Fruit fly (Drosophila melanogaster) whole organism, embryonic: ENCODE data around the gene Rpn9.

Experiments
- Asciz ChIP-seq: fragments of 200-800 bp; sonication (Bioruptor generic); optimal IDR thresholded peaks from 2 replicates; lab custom pipeline; 2017; ENCODE audit warnings: missing biosample characterization, mild to moderate bottlenecking, missing genetic modification characterization, missing genetic modification reagents
- B-H2 ChIP-seq: fragments of 200-800 bp; sonication (Bioruptor generic); optimal IDR thresholded peaks from 2 replicates; lab custom pipeline; 2018; ENCODE audit warnings: missing biosample characterization, mild to moderate bottlenecking, missing genetic modification characterization
- Bdp1 ChIP-seq: fragments of 200-800 bp; sonication (Bioruptor generic); optimal IDR thresholded peaks from 3 replicates; lab custom pipeline; 2016; ENCODE audit warnings: missing biosample characterization, missing genetic modification characterization
- Blimp-1 ChIP-seq: fragments of 200-800 bp; sonication (Bioruptor generic); optimal IDR thresholded peaks from 3 replicates; lab custom pipeline; 2018; ENCODE audit warnings: missing biosample characterization, missing genetic modification characterization, mild to moderate bottlenecking, moderate library complexity, missing genetic modification reagents
- CG10267 ChIP-seq: fragments of 200-800 bp; sonication (Bioruptor generic); optimal IDR thresholded peaks from 2 replicates; lab custom pipeline; 2018; ENCODE audit warnings: missing biosample characterization, mild to moderate bottlenecking, missing genetic modification characterization, moderate library complexity
- CG10274 ChIP-seq: fragments of 200-800 bp; sonication (Bioruptor generic); optimal IDR thresholded peaks from 3 replicates; lab custom pipeline; 2017; ENCODE audit warnings: missing biosample characterization, mild to moderate bottlenecking, missing genetic modification characterization
- CG10565 ChIP-seq: fragments of 200-800 bp; sonication (Bioruptor generic); optimal IDR thresholded peaks from 3 replicates; lab custom pipeline; 2016; ENCODE audit warnings: missing biosample characterization, mild to moderate bottlenecking, missing genetic modification characterization
- CG11398 ChIP-seq: fragments of 200-800 bp; sonication (Bioruptor generic); optimal IDR thresholded peaks from 2 replicates; lab custom pipeline; 2016; ENCODE audit warnings: missing biosample characterization, missing genetic modification characterization
- CG12104 ChIP-seq: fragments of 200-800 bp; sonication (Bioruptor generic); optimal IDR thresholded peaks from 3 replicates; lab custom pipeline; 2016; ENCODE audit warnings: missing biosample characterization, missing genetic modification characterization
- CG12744 ChIP-seq: fragments of 200-800 bp; sonication (Bioruptor generic); optimal IDR thresholded peaks from 2 replicates; lab custom pipeline; 2016; ENCODE audit warnings: missing biosample characterization, missing genetic modification characterization
- CG12769 ChIP-seq: fragments of 200-800 bp; sonication (Bioruptor generic); optimal IDR thresholded peaks from 2 replicates; lab custom pipeline; 2019; ENCODE audit warnings: missing biosample characterization, mild to moderate bottlenecking, missing genetic modification characterization, moderate library complexity
- CG15073 ChIP-seq: fragments of 200-800 bp; sonication (Bioruptor generic); optimal IDR thresholded peaks from 2 replicates; lab custom pipeline; 2016; ENCODE audit warnings: missing biosample characterization, missing genetic modification characterization
- CG1529 ChIP-seq: fragments of 200-800 bp; sonication (Bioruptor generic); optimal IDR thresholded peaks from 3 replicates; lab custom pipeline; 2018; ENCODE audit warnings: missing biosample characterization, missing genetic modification characterization
- CG17328 ChIP-seq: fragments of 200-800 bp; sonication (Bioruptor generic); IDR thresholded peaks from 2 replicates; pipeline ENCODE4 v1.3.6; 2022; ENCODE audit warnings: missing biosample characterization, missing genetic modification characterization
- CG18599 ChIP-seq: fragments of 200-800 bp; sonication (Bioruptor generic); optimal IDR thresholded peaks from 3 replicates; lab custom pipeline; 2017; ENCODE audit warnings: missing biosample characterization, missing genetic modification characterization, mild to moderate bottlenecking, moderate library complexity, missing genetic modification reagents
- CG2875 ChIP-seq: fragments of 200-800 bp; sonication (Bioruptor generic); optimal IDR thresholded peaks from 2 replicates; lab custom pipeline; 2017; ENCODE audit warnings: missing biosample characterization, mild to moderate bottlenecking, missing genetic modification characterization, missing genetic modification reagents
- CG31224 ChIP-seq: fragments of 200-800 bp; sonication (Bioruptor generic); IDR thresholded peaks from 2 replicates; pipeline ENCODE4 v1.3.6; 2022; ENCODE audit warnings: missing biosample characterization, missing genetic modification characterization
- CG3281 ChIP-seq: fragments of 200-800 bp; sonication (Bioruptor generic); optimal IDR thresholded peaks from 3 replicates; lab custom pipeline; 2017; ENCODE audit warnings: missing biosample characterization, mild to moderate bottlenecking, missing genetic modification characterization
- CG34376 ChIP-seq: fragments of 200-800 bp; sonication (Bioruptor generic); optimal IDR thresholded peaks from 2 replicates; lab custom pipeline; 2018; ENCODE audit warnings: missing biosample characterization, mild to moderate bottlenecking, missing genetic modification characterization
- CG3995 ChIP-seq: fragments of 200-800 bp; sonication (Bioruptor generic); optimal IDR thresholded peaks from 3 replicates; lab custom pipeline; 2016; ENCODE audit warnings: missing biosample characterization, missing genetic modification characterization
- CG7987 ChIP-seq: fragments of 200-800 bp; sonication (Bioruptor generic); optimal IDR thresholded peaks from 2 replicates; lab custom pipeline; 2018; ENCODE audit warnings: missing biosample characterization, mild to moderate bottlenecking, missing genetic modification characterization, moderate library complexity
- CG9215 ChIP-seq: fragments of 200-800 bp; sonication (Bioruptor generic); IDR thresholded peaks from 2 replicates; pipeline ENCODE4 v1.3.6; 2022; ENCODE audit warnings: missing biosample characterization, missing genetic modification characterization
- CG9727 ChIP-seq: fragments of 200-800 bp; sonication (Bioruptor generic); optimal IDR thresholded peaks from 3 replicates; lab custom pipeline; 2017; ENCODE audit warnings: missing biosample characterization, mild to moderate bottlenecking, missing genetic modification characterization
- CrebB ChIP-seq: fragments of 200-800 bp; sonication (Bioruptor generic); optimal IDR thresholded peaks from 3 replicates; lab custom pipeline; 2018; ENCODE audit warnings: missing biosample characterization, mild to moderate bottlenecking, missing genetic modification characterization
- Fer2 ChIP-seq: fragments of 200-800 bp; sonication (Bioruptor generic); optimal IDR thresholded peaks from 2 replicates; lab custom pipeline; 2018; ENCODE audit warnings: missing biosample characterization, mild to moderate bottlenecking, missing genetic modification characterization, moderate library complexity
- HLH3B ChIP-seq: fragments of 200-800 bp; sonication (Bioruptor generic); IDR thresholded peaks from 2 replicates; pipeline ENCODE4 v1.3.6; 2022; ENCODE audit warnings: missing biosample characterization, missing genetic modification characterization
- HmgZ ChIP-seq: fragments of 200-800 bp; sonication (Bioruptor generic); optimal IDR thresholded peaks from 2 replicates; lab custom pipeline; 2018; ENCODE audit warnings: missing biosample characterization, mild to moderate bottlenecking, missing genetic modification characterization
- NC2β ChIP-seq: fragments of 200-800 bp; sonication (Bioruptor generic); optimal IDR thresholded peaks from 2 replicates; lab custom pipeline; 2016; ENCODE audit warnings: missing biosample characterization, missing genetic modification characterization
- Six4 ChIP-seq: fragments of 200-800 bp; sonication (Bioruptor generic); optimal IDR thresholded peaks from 2 replicates; lab custom pipeline; 2016; ENCODE audit warnings: missing biosample characterization, missing genetic modification characterization
- Taf1 ChIP-seq: fragments of 200-800 bp; sonication (Bioruptor generic); IDR thresholded peaks from 2 replicates; pipeline ENCODE4 v1.3.6; 2022; ENCODE audit warnings: missing biosample characterization, missing genetic modification characterization
- Vsx1 ChIP-seq: fragments of 200-800 bp; sonication (Bioruptor generic); optimal IDR thresholded peaks from 2 replicates; lab custom pipeline; 2017; ENCODE audit warnings: missing biosample characterization, mild to moderate bottlenecking, missing genetic modification characterization, missing genetic modification reagents
- al ChIP-seq: fragments of 200-800 bp; sonication (Bioruptor generic); IDR thresholded peaks from 2 replicates; pipeline ENCODE4 v1.3.6; 2022; ENCODE audit warnings: missing biosample characterization, missing genetic modification characterization
- chinmo ChIP-seq: fragments of 200-800 bp; sonication (Bioruptor generic); IDR thresholded peaks from 4 replicates; pipeline ENCODE4 v1.3.6; 2022; ENCODE audit warnings: missing biosample characterization, missing genetic modification characterization; ENCODE audit not compliant: partially characterized antibody
- chm ChIP-seq: fragments of 200-800 bp; sonication (Bioruptor generic); IDR thresholded peaks from 2 replicates; pipeline ENCODE4 v1.3.6; 2022; ENCODE audit warnings: missing biosample characterization, missing genetic modification characterization
- disco-r ChIP-seq: fragments of 200-800 bp; sonication (Bioruptor generic); optimal IDR thresholded peaks from 2 replicates; lab custom pipeline; 2016; ENCODE audit warnings: missing biosample characterization, missing genetic modification characterization
- dm ChIP-seq: fragments of 200-800 bp; sonication (Bioruptor generic); optimal IDR thresholded peaks from 3 replicates; lab custom pipeline; 2016; ENCODE audit warnings: missing biosample characterization, missing genetic modification characterization
- fd102C ChIP-seq: fragments of 200-800 bp; sonication (Bioruptor generic); optimal IDR thresholded peaks from 2 replicates; lab custom pipeline; 2018; ENCODE audit warnings: missing biosample characterization, mild to moderate bottlenecking, missing genetic modification characterization, moderate library complexity
- fd64A ChIP-seq: fragments of 200-800 bp; sonication (Bioruptor generic); optimal IDR thresholded peaks from 3 replicates; lab custom pipeline; 2018; ENCODE audit warnings: missing biosample characterization, mild to moderate bottlenecking, missing genetic modification characterization
- ftz-f1 ChIP-seq: fragments of 200-800 bp; sonication (Bioruptor generic); optimal IDR thresholded peaks from 2 replicates; lab custom pipeline; 2016; ENCODE audit warnings: missing biosample characterization, missing genetic modification characterization
- jumu ChIP-seq: fragments of 200-800 bp; sonication (Bioruptor generic); optimal IDR thresholded peaks from 3 replicates; lab custom pipeline; 2016; ENCODE audit warnings: missing biosample characterization, missing genetic modification characterization
- lbe ChIP-seq: fragments of 200-800 bp; sonication (Bioruptor generic); optimal IDR thresholded peaks from 2 replicates; lab custom pipeline; 2016; ENCODE audit warnings: missing biosample characterization, mild to moderate bottlenecking, missing genetic modification characterization
- nau ChIP-seq: fragments of 200-800 bp; sonication (Bioruptor generic); optimal IDR thresholded peaks from 3 replicates; lab custom pipeline; 2017; ENCODE audit warnings: missing biosample characterization, mild to moderate bottlenecking, missing genetic modification characterization, missing genetic modification reagents
- nerfin-1 ChIP-seq: fragments of 200-800 bp; sonication (Bioruptor generic); optimal IDR thresholded peaks from 3 replicates; lab custom pipeline; 2019; ENCODE audit warnings: missing biosample characterization, mild to moderate bottlenecking, missing genetic modification characterization, moderate library complexity
- prd ChIP-seq, 3 experiments: fragments of >200 bp in 2 of 3; fragments of 200-800 bp in 1 of 3; sonication (Bioruptor generic) in 1 of 3; optimal IDR thresholded peaks in 2 of 3; IDR thresholded peaks in 1 of 3; 2 replicates in 2 of 3; 3 replicates in 1 of 3; pipeline versions ENCODE4 v1.3.6 to Lab custom; 2017 to 2022; ENCODE audit warnings: missing biosample characterization in 1 of 3, missing genetic modification characterization in 1 of 3
- scrt ChIP-seq: fragments of 200-800 bp; sonication (Bioruptor generic); optimal IDR thresholded peaks from 2 replicates; lab custom pipeline; 2018; ENCODE audit warnings: missing biosample characterization, mild to moderate bottlenecking, missing genetic modification characterization, moderate library complexity
- sug ChIP-seq: fragments of 200-800 bp; optimal IDR thresholded peaks from 2 replicates; lab custom pipeline; 2019; ENCODE audit warnings: missing biosample characterization, mild to moderate bottlenecking, missing genetic modification characterization, moderate library complexity
- toy ChIP-seq: fragments of 200-800 bp; sonication (Bioruptor generic); IDR thresholded peaks from 2 replicates; pipeline ENCODE4 v1.3.6; 2022; ENCODE audit warnings: missing biosample characterization, missing genetic modification characterization
- twi ChIP-seq: fragments of 200-800 bp; optimal IDR thresholded peaks from 2 replicates; lab custom pipeline; 2019; ENCODE audit warnings: missing biosample characterization, mild to moderate bottlenecking, missing genetic modification characterization, moderate library complexity
- zf30C ChIP-seq: fragments of 200-800 bp; sonication (Bioruptor generic); optimal IDR thresholded peaks from 3 replicates; lab custom pipeline; 2018; ENCODE audit warnings: missing biosample characterization, mild to moderate bottlenecking, missing genetic modification characterization

Gene Rpn9

dm6 chr3R:23725711-23726349 lies 7.4 kb downstream of the Rpn9 start (continued):
- no peak for TF ChIP-seq Six4
- peak; percentile 100 for TF ChIP-seq CG31224 (GFP tag; lab: Robert Waterston, UW)
- peak; percentile 14 for TF ChIP-seq CG12104
- no peak for TF ChIP-seq fd102C (GFP tag; lab: Kevin White, UChicago)
- no peak for TF ChIP-seq twi (tag; lab: Kevin White, UChicago)
- no peak for TF ChIP-seq CG11398 (GFP tag; lab: Kevin White, UChicago)
- no peak for TF ChIP-seq CG3995
- TF ChIP-seq Bdp1 (GFP tag; lab: Kevin White, UChicago), result no peak
- TF ChIP-seq CG12744 (GFP tag; lab: Kevin White, UChicago), result peak; percentile 30
- no peak for TF ChIP-seq jumu (GFP tag; lab: Kevin White, UChicago)
- no peak for TF ChIP-seq prd (optimal IDR thresholded peaks at IDR 0.05; lab: Kevin White, UChicago)
- TF ChIP-seq prd (GFP tag; IDR thresholded peaks at IDR 0.05; lab: Robert Waterston, UW), result no peak
- TF ChIP-seq fd64A (GFP tag; lab: Kevin White, UChicago), result peak; percentile 42
- TF ChIP-seq nerfin-1 (tag; lab: Kevin White, UChicago), result no peak
- TF ChIP-seq B-H2, result peak; percentile 66
- no peak for TF ChIP-seq NC2β
- TF ChIP-seq nau (GFP tag; lab: Kevin White, UChicago), result peak; percentile 40
- TF ChIP-seq Fer2 (tag; lab: Kevin White, UChicago), result no peak
- no peak for TF ChIP-seq dm (GFP tag; lab: Kevin White, UChicago)
- peak; percentile 68 for TF ChIP-seq HmgZ
- TF ChIP-seq CG3281 (GFP tag; lab: Kevin White, UChicago), result peak; percentile 33
- TF ChIP-seq scrt, result peak; percentile 19
- TF ChIP-seq disco-r (GFP tag; lab: Kevin White, UChicago), result no peak
- peak; percentile 78 for TF ChIP-seq CG34376 (GFP tag; lab: Kevin White, UChicago)
- no peak for TF ChIP-seq CG2875 (GFP tag; lab: Kevin White, UChicago)
- TF ChIP-seq sug (tag; lab: Kevin White, UChicago), result peak; percentile 81
- TF ChIP-seq toy (GFP tag; lab: Robert Waterston, UW), result 0 out of 2 replicates have a peak, but pooled peaks have one; percentile 7
- peak; percentile 13 for TF ChIP-seq CG9727 (GFP tag; lab: Kevin White, UChicago)
- TF ChIP-seq CrebB (tag; lab: Kevin White, UChicago), result peak; percentile 32
- TF ChIP-seq ftz-f1 (GFP tag; lab: Kevin White, UChicago), result peak; percentile 71
- TF ChIP-seq CG18599 (GFP tag; lab: Kevin White, UChicago), result peak; percentile 66
- TF ChIP-seq zf30C, result no peak
- no peak for TF ChIP-seq CG15073 (GFP tag; lab: Kevin White, UChicago)
- TF ChIP-seq Vsx1 (GFP tag; lab: Kevin White, UChicago), result no peak
- TF ChIP-seq HLH3B (GFP tag; lab: Robert Waterston, UW), result 0 out of 2 replicates have a peak, but pooled peaks have one; percentile 21
- no peak for TF ChIP-seq CG1529 (GFP tag; lab: Kevin White, UChicago)
- TF ChIP-seq Asciz, result peak; percentile 45
- TF ChIP-seq chinmo (GFP tag; lab: Robert Waterston, UW), result 0 out of 4 replicates have a peak, but pooled peaks have one; percentile 32
- TF ChIP-seq Taf1 (GFP tag; lab: Robert Waterston, UW), result no peak
- no peak for TF ChIP-seq CG10274 (GFP tag; lab: Kevin White, UChicago)
- peak; percentile 11 for TF ChIP-seq Blimp-1 (GFP tag; lab: Kevin White, UChicago)
- TF ChIP-seq al, result no peak
- TF ChIP-seq chm (GFP tag; lab: Robert Waterston, UW), result no peak
- TF ChIP-seq CG10267 (tag; lab: Kevin White, UChicago), result no peak
- peak; percentile 55 for TF ChIP-seq CG12769 (tag; lab: Kevin White, UChicago)
- peak; percentile 17 for TF ChIP-seq lbe (GFP tag; lab: Kevin White, UChicago)
- TF ChIP-seq CG7987 (GFP tag; lab: Kevin White, UChicago), result peak; percentile 23
- no peak for TF ChIP-seq CG9215 (GFP tag; lab: Robert Waterston, UW)
- no peak for TF ChIP-seq CG10565 (GFP tag; lab: Kevin White, UChicago)
- no peak for TF ChIP-seq CG17328 (GFP tag; lab: Robert Waterston, UW)
